Fruit fly (Drosophila melanogaster) whole organism, embryonic: ENCODE data around the gene bor.

Experiments used
- ATbp ChIP-seq: fragments of 200-800 bp; sonication (Bioruptor generic); optimal IDR thresholded peaks from 2 replicates; lab custom pipeline; 2017; ENCODE audit warnings: missing biosample characterization, mild to moderate bottlenecking, missing genetic modification characterization, missing genetic modification reagents
- C15 ChIP-seq: fragments of 200-800 bp; sonication (Bioruptor generic); IDR thresholded peaks from 3 replicates; pipeline ENCODE4 v1.3.6; 2022; ENCODE audit warnings: missing biosample characterization, missing genetic modification characterization
- CG10267 ChIP-seq: fragments of 200-800 bp; sonication (Bioruptor generic); optimal IDR thresholded peaks from 2 replicates; lab custom pipeline; 2018; ENCODE audit warnings: missing biosample characterization, mild to moderate bottlenecking, missing genetic modification characterization, moderate library complexity
- CG10543 ChIP-seq: fragments of 200-800 bp; sonication (Bioruptor generic); optimal IDR thresholded peaks from 3 replicates; lab custom pipeline; 2017; ENCODE audit warnings: missing biosample characterization, mild to moderate bottlenecking, missing genetic modification characterization, moderate library complexity
- CG10565 ChIP-seq: fragments of 200-800 bp; sonication (Bioruptor generic); optimal IDR thresholded peaks from 3 replicates; lab custom pipeline; 2016; ENCODE audit warnings: missing biosample characterization, mild to moderate bottlenecking, missing genetic modification characterization
- CG10959 ChIP-seq: fragments of 200-800 bp; sonication (Bioruptor generic); IDR thresholded peaks from 2 replicates; pipeline ENCODE4 v1.3.6; 2022; ENCODE audit warnings: missing biosample characterization, missing genetic modification characterization
- CG11696 ChIP-seq: fragments of 200-800 bp; sonication (Bioruptor generic); IDR thresholded peaks from 2 replicates; pipeline ENCODE4 v1.3.6; 2022; ENCODE audit warnings: missing biosample characterization, missing genetic modification characterization
- CG11723 ChIP-seq: fragments of 200-800 bp; sonication (Bioruptor generic); optimal IDR thresholded peaks from 2 replicates; lab custom pipeline; 2017; ENCODE audit warnings: missing biosample characterization, mild to moderate bottlenecking, missing genetic modification characterization
- CG12155 ChIP-seq: fragments of 200-800 bp; sonication (Bioruptor generic); optimal IDR thresholded peaks from 3 replicates; lab custom pipeline; 2016; ENCODE audit warnings: missing biosample characterization, missing genetic modification characterization
- CG12219 ChIP-seq: fragments of 200-800 bp; sonication (Bioruptor generic); optimal IDR thresholded peaks from 3 replicates; lab custom pipeline; 2018; ENCODE audit warnings: missing biosample characterization, mild to moderate bottlenecking, missing genetic modification characterization
- CG13287 ChIP-seq: fragments of 200-800 bp; sonication (Bioruptor generic); IDR thresholded peaks from 2 replicates; pipeline ENCODE4 v1.3.6; 2022; ENCODE audit warnings: missing biosample characterization, missing genetic modification characterization; ENCODE audit not compliant: partially characterized antibody
- CG13624 ChIP-seq: fragments of 200-800 bp; sonication (Bioruptor generic); optimal IDR thresholded peaks from 2 replicates; lab custom pipeline; 2016; ENCODE audit warnings: missing biosample characterization, missing genetic modification characterization
- CG14050 ChIP-seq: fragments of 200-800 bp; sonication (Bioruptor generic); IDR thresholded peaks from 3 replicates; pipeline ENCODE4 v1.3.6; 2022; ENCODE audit warnings: missing biosample characterization, missing genetic modification characterization
- CG15269 ChIP-seq: fragments of 200-800 bp; sonication (Bioruptor generic); optimal IDR thresholded peaks from 2 replicates; lab custom pipeline; 2018; ENCODE audit warnings: missing biosample characterization, mild to moderate bottlenecking, missing genetic modification characterization, moderate library complexity
- CG15514 ChIP-seq: fragments of 200-800 bp; sonication (Bioruptor generic); optimal IDR thresholded peaks from 3 replicates; lab custom pipeline; 2017; ENCODE audit warnings: missing biosample characterization, missing genetic modification characterization, mild to moderate bottlenecking, moderate library complexity, missing genetic modification reagents
- CG17359 ChIP-seq: fragments of 200-800 bp; sonication (Bioruptor generic); optimal IDR thresholded peaks from 3 replicates; lab custom pipeline; 2018; ENCODE audit warnings: missing biosample characterization, mild to moderate bottlenecking, missing genetic modification characterization, moderate library complexity
- CG17829 ChIP-seq: fragments of 200-800 bp; optimal IDR thresholded peaks from 2 replicates; lab custom pipeline; 2019; ENCODE audit warnings: missing biosample characterization, mild to moderate bottlenecking, missing genetic modification characterization, moderate library complexity
- CG1832 ChIP-seq: fragments of 200-800 bp; sonication (Bioruptor generic); optimal IDR thresholded peaks from 2 replicates; lab custom pipeline; 2017; ENCODE audit warnings: missing biosample characterization, mild to moderate bottlenecking, missing genetic modification characterization, inconsistent platforms
- CG2202 ChIP-seq: fragments of 200-800 bp; sonication (Bioruptor generic); optimal IDR thresholded peaks from 2 replicates; lab custom pipeline; 2018; ENCODE audit warnings: missing biosample characterization, mild to moderate bottlenecking, missing genetic modification characterization
- CG7271 ChIP-seq: fragments of 200-800 bp; sonication (Bioruptor generic); optimal IDR thresholded peaks from 2 replicates; lab custom pipeline; 2018; ENCODE audit warnings: missing biosample characterization, mild to moderate bottlenecking, missing genetic modification characterization, moderate library complexity
- CG7745 ChIP-seq: fragments of 200-800 bp; sonication (Bioruptor generic); optimal IDR thresholded peaks from 2 replicates; lab custom pipeline; 2018; ENCODE audit warnings: missing biosample characterization, mild to moderate bottlenecking, missing genetic modification characterization, moderate library complexity
- CG7928 ChIP-seq: fragments of 200-800 bp; sonication (Bioruptor generic); optimal IDR thresholded peaks from 2 replicates; lab custom pipeline; 2017; ENCODE audit warnings: missing biosample characterization, mild to moderate bottlenecking, missing genetic modification characterization
- CG8924 ChIP-seq: fragments of 200-800 bp; optimal IDR thresholded peaks from 3 replicates; lab custom pipeline; 2019; ENCODE audit warnings: missing biosample characterization, mild to moderate bottlenecking, missing genetic modification characterization, moderate library complexity
- Gsc ChIP-seq: fragments of 200-800 bp; sonication (Bioruptor generic); IDR thresholded peaks from 2 replicates; pipeline ENCODE4 v1.3.6; 2022; ENCODE audit warnings: missing biosample characterization, missing genetic modification characterization
- H2.0 ChIP-seq: fragments of 200-800 bp; sonication (Bioruptor generic); IDR thresholded peaks from 2 replicates; pipeline ENCODE4 v1.3.6; 2022; ENCODE audit warnings: missing biosample characterization, missing genetic modification characterization
- HLH4C ChIP-seq: fragments of 200-800 bp; sonication (Bioruptor generic); IDR thresholded peaks from 3 replicates; pipeline ENCODE4 v1.3.6; 2022; ENCODE audit warnings: missing biosample characterization, missing genetic modification characterization; ENCODE audit not compliant: partially characterized antibody
- Hsf ChIP-seq: fragments of 200-800 bp; sonication (Bioruptor generic); optimal IDR thresholded peaks from 3 replicates; lab custom pipeline; 2016; ENCODE audit warnings: missing biosample characterization, missing genetic modification characterization
- Kr ChIP-seq: fragments of 200-800 bp; sonication (Bioruptor generic); optimal IDR thresholded peaks from 2 replicates; lab custom pipeline; 2017; ENCODE audit warnings: missing biosample characterization, mild to moderate bottlenecking, missing genetic modification characterization
- Lim3 ChIP-seq: fragments of 200-800 bp; sonication (Bioruptor generic); IDR thresholded peaks from 2 replicates; pipeline ENCODE4 v1.3.6; 2022; ENCODE audit warnings: missing biosample characterization, missing genetic modification characterization
- Max ChIP-seq: fragments of 200-800 bp; sonication (Bioruptor generic); optimal IDR thresholded peaks from 2 replicates; lab custom pipeline; 2016; ENCODE audit warnings: missing biosample characterization, mild to moderate bottlenecking, missing genetic modification characterization
- Nf-YB ChIP-seq: fragments of 200-800 bp; sonication (Bioruptor generic); optimal IDR thresholded peaks from 3 replicates; lab custom pipeline; 2019; ENCODE audit warnings: missing biosample characterization, mild to moderate bottlenecking, missing genetic modification characterization, moderate library complexity
- Optix ChIP-seq: fragments of 200-800 bp; sonication (Bioruptor generic); IDR thresholded peaks from 3 replicates; pipeline ENCODE4 v1.3.6; 2022; ENCODE audit warnings: missing biosample characterization, missing genetic modification characterization
- Sin3A ChIP-seq: fragments of >200 bp; optimal IDR thresholded peaks from 2 replicates; lab custom pipeline; 2018
- Sox102F ChIP-seq: fragments of 200-800 bp; sonication (Bioruptor generic); optimal IDR thresholded peaks from 2 replicates; lab custom pipeline; 2018; ENCODE audit warnings: missing biosample characterization, mild to moderate bottlenecking, missing genetic modification characterization, moderate library complexity
- ase ChIP-seq: fragments of 200-800 bp; sonication (Bioruptor generic); IDR thresholded peaks from 3 replicates; pipeline ENCODE4 v1.3.6; 2022; ENCODE audit warnings: missing biosample characterization, missing genetic modification characterization
- bowl ChIP-seq: fragments of 200-800 bp; sonication (Bioruptor generic); IDR thresholded peaks from 2 replicates; pipeline ENCODE4 v1.3.6; 2022; ENCODE audit warnings: missing biosample characterization, missing genetic modification characterization
- eve ChIP-seq, 2 experiments: fragments of >200 bp; optimal IDR thresholded peaks; 2 replicates each; lab custom pipeline; 2017; ENCODE audit warnings: missing biosample characterization in 2 of 2, missing genetic modification characterization in 2 of 2
- fd96Cb ChIP-seq: fragments of 200-800 bp; sonication (Bioruptor generic); optimal IDR thresholded peaks from 2 replicates; lab custom pipeline; 2018; ENCODE audit warnings: missing biosample characterization, mild to moderate bottlenecking, missing genetic modification characterization, moderate library complexity
- gro ChIP-seq: fragments of 200-800 bp; sonication (Bioruptor generic); optimal IDR thresholded peaks from 2 replicates; lab custom pipeline; 2016; ENCODE audit warnings: missing biosample characterization, missing genetic modification characterization
- lab ChIP-seq: fragments of 200-800 bp; sonication (Bioruptor generic); optimal IDR thresholded peaks from 3 replicates; lab custom pipeline; 2017; ENCODE audit warnings: missing biosample characterization, missing genetic modification characterization, mild to moderate bottlenecking, moderate library complexity, missing genetic modification reagents
- nau ChIP-seq: fragments of 200-800 bp; sonication (Bioruptor generic); optimal IDR thresholded peaks from 3 replicates; lab custom pipeline; 2017; ENCODE audit warnings: missing biosample characterization, mild to moderate bottlenecking, missing genetic modification characterization, missing genetic modification reagents
- nerfin-2 ChIP-seq: fragments of 200-800 bp; sonication (Bioruptor generic); IDR thresholded peaks from 2 replicates; pipeline ENCODE4 v1.3.6; 2022; ENCODE audit warnings: missing biosample characterization, missing genetic modification characterization; ENCODE audit not compliant: partially characterized antibody
- p53 ChIP-seq: fragments of 200-800 bp; sonication (Bioruptor generic); optimal IDR thresholded peaks from 2 replicates; lab custom pipeline; 2016; ENCODE audit warnings: missing biosample characterization, missing genetic modification characterization
- salm ChIP-seq: fragments of 200-800 bp; sonication (Bioruptor generic); optimal IDR thresholded peaks from 2 replicates; lab custom pipeline; 2018; ENCODE audit warnings: missing biosample characterization, mild to moderate bottlenecking, missing genetic modification characterization
- slbo ChIP-seq: fragments of 200-800 bp; sonication (Bioruptor generic); IDR thresholded peaks from 2 replicates; pipeline ENCODE4 v1.3.6; 2022; ENCODE audit warnings: missing biosample characterization, missing genetic modification characterization
- ssp ChIP-seq: fragments of 200-800 bp; sonication (Bioruptor generic); IDR thresholded peaks from 2 replicates; pipeline ENCODE4 v1.3.6; 2022; ENCODE audit warnings: missing biosample characterization, missing genetic modification characterization
- tap ChIP-seq: fragments of 200-800 bp; optimal IDR thresholded peaks from 3 replicates; lab custom pipeline; 2019; ENCODE audit warnings: missing biosample characterization, mild to moderate bottlenecking, missing genetic modification characterization, moderate library complexity
- trem ChIP-seq: fragments of 200-800 bp; optimal IDR thresholded peaks from 3 replicates; lab custom pipeline; 2019; ENCODE audit warnings: missing biosample characterization, mild to moderate bottlenecking, missing genetic modification characterization, moderate library complexity
- tx ChIP-seq: fragments of 200-800 bp; sonication (Bioruptor generic); optimal IDR thresholded peaks from 2 replicates; lab custom pipeline; 2016; ENCODE audit warnings: missing biosample characterization, missing genetic modification characterization

The bor gene

dm6 chr3R:16260385-16261169, 3.3 kb downstream of the bor start (continued):
- TF ChIP-seq C15 (GFP tag; lab: Robert Waterston, UW) (no peak), CG17359 (tag; lab: Kevin White, UChicago) (peak; percentile 72), ssp (peak; percentile 46), Optix (GFP tag; lab: Robert Waterston, UW) (peak; percentile 48), slbo (peak; percentile 85), CG8924 (tag; lab: Kevin White, UChicago) (no peak), CG13287 (GFP tag; lab: Robert Waterston, UW) (peak; percentile 73), CG12155 (GFP tag; lab: Kevin White, UChicago) (peak; percentile 43), CG1832 (GFP tag; lab: Kevin White, UChicago) (no peak), CG10565 (GFP tag; lab: Kevin White, UChicago) (peak; percentile 1), trem (tag; lab: Kevin White, UChicago) (peak; percentile 71), CG10959 (GFP tag; lab: Robert Waterston, UW) (peak; percentile 80), eve (GFP tag; optimal IDR thresholded peaks at IDR 0.05; lab: Kevin White, UChicago) (no peak), Max (GFP tag; lab: Kevin White, UChicago) (peak; percentile 55), lab (no peak), CG15514 (GFP tag; lab: Kevin White, UChicago) (peak; percentile 72), Kr (GFP tag; lab: Kevin White, UChicago) (no peak), CG17829 (tag; lab: Kevin White, UChicago) (peak; percentile 71), Gsc (no peak), CG7928 (GFP tag; lab: Kevin White, UChicago) (no peak), CG14050 (GFP tag; lab: Robert Waterston, UW) (0 out of 3 replicates have a peak, but pooled peaks have one; percentile 30), CG11723 (no peak), bowl (GFP tag; lab: Robert Waterston, UW) (no peak), CG10543 (GFP tag; lab: Kevin White, UChicago) (peak; percentile 54), CG11696 (GFP tag; lab: Robert Waterston, UW) (peak; percentile 46; the same call in 1 of the 2 replicates), HLH4C (GFP tag; lab: Robert Waterston, UW) (no peak; the same call in 2 of the 3 replicates), gro (GFP tag; lab: Kevin White, UChicago) (peak; percentile 23), Sin3A (lab: Kevin White, UChicago) (no peak), Nf-YB (GFP tag; lab: Kevin White, UChicago) (peak; percentile 42), Hsf (GFP tag; lab: Kevin White, UChicago) (peak; percentile 76), ase (GFP tag; lab: Robert Waterston, UW) (peak; percentile 60; the same call in 2 of the 3 replicates), CG13624 (GFP tag; lab: Kevin White, UChicago) (peak; percentile 19), CG7745 (no peak), H2.0 (peak; percentile 68; the same call in 1 of the 2 replicates), CG7271 (tag; lab: Kevin White, UChicago) (peak; percentile 36), salm (tag; lab: Kevin White, UChicago) (peak; percentile 14), Sox102F (GFP tag; lab: Kevin White, UChicago) (no peak), tx (GFP tag; lab: Kevin White, UChicago) (peak; percentile 45), nerfin-2 (GFP tag; lab: Robert Waterston, UW) (no peak), p53 (GFP tag; lab: Kevin White, UChicago) (peak; percentile 29), CG2202 (tag; lab: Kevin White, UChicago) (peak; percentile 43), ATbp (GFP tag; lab: Kevin White, UChicago) (peak; percentile 69), CG10267 (tag; lab: Kevin White, UChicago) (peak; percentile 48), CG12219 (GFP tag; lab: Kevin White, UChicago) (peak; percentile 73), nau (GFP tag; lab: Kevin White, UChicago) (no peak), CG15269 (tag; lab: Kevin White, UChicago) (no peak), tap (tag; lab: Kevin White, UChicago) (no peak), Lim3 (GFP tag; lab: Robert Waterston, UW) (no peak), fd96Cb (tag; lab: Kevin White, UChicago) (peak; percentile 52)
